Fruit fly (Drosophila melanogaster) whole organism, embryonic: ENCODE measurements around the gene Gs2.

ENCODE experiments used
- ATbp ChIP-seq: fragments of 200-800 bp; sonication (Bioruptor generic); optimal IDR thresholded peaks from 2 replicates; lab custom pipeline; 2017; ENCODE audit warnings: missing biosample characterization, mild to moderate bottlenecking, missing genetic modification characterization, missing genetic modification reagents
- Aef1 ChIP-seq: fragments of 200-800 bp; sonication (Bioruptor generic); IDR thresholded peaks from 3 replicates; pipeline ENCODE4 v1.3.6; 2022; ENCODE audit warnings: missing biosample characterization, missing genetic modification characterization
- B-H2 ChIP-seq: fragments of 200-800 bp; sonication (Bioruptor generic); optimal IDR thresholded peaks from 2 replicates; lab custom pipeline; 2018; ENCODE audit warnings: missing biosample characterization, mild to moderate bottlenecking, missing genetic modification characterization
- BEAF-32 ChIP-seq: fragments of 200-800 bp; sonication (Bioruptor generic); optimal IDR thresholded peaks from 3 replicates; lab custom pipeline; 2017; ENCODE audit warnings: missing biosample characterization, missing genetic modification characterization, mild to moderate bottlenecking, moderate library complexity, missing genetic modification reagents
- Bdp1 ChIP-seq: fragments of 200-800 bp; sonication (Bioruptor generic); optimal IDR thresholded peaks from 3 replicates; lab custom pipeline; 2016; ENCODE audit warnings: missing biosample characterization, missing genetic modification characterization
- CG10147 ChIP-seq: fragments of 200-800 bp; sonication (Bioruptor generic); optimal IDR thresholded peaks from 2 replicates; lab custom pipeline; 2019; ENCODE audit warnings: missing biosample characterization, mild to moderate bottlenecking, missing genetic modification characterization, moderate library complexity
- CG12071 ChIP-seq: fragments of 200-800 bp; sonication (Bioruptor generic); optimal IDR thresholded peaks from 3 replicates; lab custom pipeline; 2018; ENCODE audit warnings: missing biosample characterization, mild to moderate bottlenecking, missing genetic modification characterization
- CG12236 ChIP-seq: fragments of 200-800 bp; sonication (Bioruptor generic); optimal IDR thresholded peaks from 2 replicates; lab custom pipeline; 2016; ENCODE audit warnings: missing biosample characterization, missing genetic modification characterization
- CG13894 ChIP-seq: fragments of 200-800 bp; sonication (Bioruptor generic); optimal IDR thresholded peaks from 3 replicates; lab custom pipeline; 2018; ENCODE audit warnings: missing biosample characterization, mild to moderate bottlenecking, missing genetic modification characterization, moderate library complexity
- CG15479 ChIP-seq: fragments of 200-800 bp; sonication (Bioruptor generic); optimal IDR thresholded peaks from 3 replicates; lab custom pipeline; 2019; ENCODE audit warnings: missing biosample characterization, mild to moderate bottlenecking, missing genetic modification characterization, moderate library complexity
- CG15696 ChIP-seq: fragments of 200-800 bp; sonication (Bioruptor generic); optimal IDR thresholded peaks from 2 replicates; lab custom pipeline; 2019; ENCODE audit warnings: missing biosample characterization, mild to moderate bottlenecking, missing genetic modification characterization, moderate library complexity
- CG16863 ChIP-seq: fragments of 200-800 bp; sonication (Bioruptor generic); optimal IDR thresholded peaks from 3 replicates; lab custom pipeline; 2016; ENCODE audit warnings: missing biosample characterization, missing genetic modification characterization
- CG17802 ChIP-seq: fragments of 200-800 bp; sonication (Bioruptor generic); optimal IDR thresholded peaks from 2 replicates; lab custom pipeline; 2018; ENCODE audit warnings: missing biosample characterization, mild to moderate bottlenecking, missing genetic modification characterization, moderate library complexity
- CG18599 ChIP-seq: fragments of 200-800 bp; sonication (Bioruptor generic); optimal IDR thresholded peaks from 3 replicates; lab custom pipeline; 2017; ENCODE audit warnings: missing biosample characterization, missing genetic modification characterization, mild to moderate bottlenecking, moderate library complexity, missing genetic modification reagents
- CG2889 ChIP-seq: fragments of 200-800 bp; sonication (Bioruptor generic); IDR thresholded peaks from 3 replicates; pipeline ENCODE4 v1.3.6; 2022; ENCODE audit warnings: missing biosample characterization, missing genetic modification characterization
- CG32767 ChIP-seq: fragments of 200-800 bp; sonication (Bioruptor generic); IDR thresholded peaks from 2 replicates; pipeline ENCODE4 v1.3.6; 2022; ENCODE audit warnings: missing biosample characterization, missing genetic modification characterization
- CG8359 ChIP-seq: fragments of 200-800 bp; sonication (Bioruptor generic); optimal IDR thresholded peaks from 2 replicates; lab custom pipeline; 2017; ENCODE audit warnings: missing biosample characterization, mild to moderate bottlenecking, missing genetic modification characterization, borderline replicate concordance
- CG8944 ChIP-seq: fragments of 200-800 bp; sonication (Bioruptor generic); optimal IDR thresholded peaks from 3 replicates; lab custom pipeline; 2016; ENCODE audit warnings: missing biosample characterization, missing genetic modification characterization
- CG9932 ChIP-seq: fragments of 200-800 bp; sonication (Bioruptor generic); IDR thresholded peaks from 2 replicates; pipeline ENCODE4 v1.3.6; 2022; ENCODE audit warnings: missing biosample characterization, missing genetic modification characterization
- CTCF ChIP-seq: fragments of 200-800 bp; sonication (Bioruptor generic); optimal IDR thresholded peaks from 2 replicates; lab custom pipeline; 2017; ENCODE audit warnings: missing biosample characterization, mild to moderate bottlenecking, missing genetic modification characterization, moderate library complexity
- Dfd ChIP-seq, 2 experiments: fragments of >200 bp; optimal IDR thresholded peaks; 2 replicates each; lab custom pipeline; 2017; ENCODE audit warnings: missing biosample characterization in 2 of 2, missing genetic modification characterization in 2 of 2
- Dip2 ChIP-seq: fragments of 200-800 bp; sonication (Bioruptor generic); IDR thresholded peaks from 2 replicates; pipeline ENCODE4 v1.3.6; 2022; ENCODE audit warnings: missing biosample characterization, missing genetic modification characterization
- ERR ChIP-seq: fragments of 200-800 bp; sonication (Bioruptor generic); optimal IDR thresholded peaks from 2 replicates; lab custom pipeline; 2016; ENCODE audit warnings: missing biosample characterization, missing genetic modification characterization
- Eip74EF ChIP-seq, 2 experiments: fragments of 200-800 bp in 1 of 2; fragments of >200 bp in 1 of 2; sonication (Bioruptor generic) in 1 of 2; optimal IDR thresholded peaks; 2 replicates each; lab custom pipeline; 2017 to 2019; ENCODE audit warnings: missing biosample characterization in 2 of 2, missing genetic modification characterization in 2 of 2, mild to moderate bottlenecking in 1 of 2, moderate library complexity in 1 of 2
- HmgD ChIP-seq: fragments of 200-800 bp; sonication (Bioruptor generic); optimal IDR thresholded peaks from 3 replicates; lab custom pipeline; 2016; ENCODE audit warnings: missing biosample characterization, missing genetic modification characterization
- Hr78 ChIP-seq, 2 experiments: fragments of 200-800 bp in 1 of 2; fragments of >200 bp in 1 of 2; sonication (Bioruptor generic) in 1 of 2; optimal IDR thresholded peaks; 2 replicates each; lab custom pipeline; 2017 to 2019; ENCODE audit warnings: missing biosample characterization in 2 of 2, missing genetic modification characterization in 2 of 2, mild to moderate bottlenecking in 1 of 2, moderate library complexity in 1 of 2
- Max ChIP-seq: fragments of 200-800 bp; sonication (Bioruptor generic); optimal IDR thresholded peaks from 2 replicates; lab custom pipeline; 2016; ENCODE audit warnings: missing biosample characterization, mild to moderate bottlenecking, missing genetic modification characterization
- NK7.1 ChIP-seq: fragments of 200-800 bp; sonication (Bioruptor generic); optimal IDR thresholded peaks from 3 replicates; lab custom pipeline; 2016; ENCODE audit warnings: missing biosample characterization, missing genetic modification characterization
- Nf-YA ChIP-seq: fragments of 200-800 bp; sonication (Bioruptor generic); IDR thresholded peaks from 2 replicates; pipeline ENCODE4 v1.3.6; 2022; ENCODE audit warnings: missing biosample characterization, missing genetic modification characterization
- Side ChIP-seq: fragments of 200-800 bp; sonication (Bioruptor generic); optimal IDR thresholded peaks from 2 replicates; lab custom pipeline; 2016; ENCODE audit warnings: missing biosample characterization, missing genetic modification characterization
- Sin3A ChIP-seq: fragments of >200 bp; optimal IDR thresholded peaks from 2 replicates; lab custom pipeline; 2018
- Sox102F ChIP-seq: fragments of 200-800 bp; sonication (Bioruptor generic); optimal IDR thresholded peaks from 2 replicates; lab custom pipeline; 2018; ENCODE audit warnings: missing biosample characterization, mild to moderate bottlenecking, missing genetic modification characterization, moderate library complexity
- bigmax ChIP-seq: fragments of 200-800 bp; sonication (Bioruptor generic); optimal IDR thresholded peaks from 2 replicates; lab custom pipeline; 2018; ENCODE audit warnings: missing biosample characterization, mild to moderate bottlenecking, missing genetic modification characterization
- br ChIP-seq: fragments of >200 bp; optimal IDR thresholded peaks from 2 replicates; lab custom pipeline; 2017
- crol ChIP-seq: fragments of 200-800 bp; sonication (Bioruptor generic); IDR thresholded peaks from 2 replicates; pipeline ENCODE4 v1.3.6; 2022; ENCODE audit warnings: missing biosample characterization, missing genetic modification characterization
- gsb-n ChIP-seq: fragments of 200-800 bp; sonication (Bioruptor generic); optimal IDR thresholded peaks from 3 replicates; lab custom pipeline; 2018; ENCODE audit warnings: missing biosample characterization, mild to moderate bottlenecking, missing genetic modification characterization
- jing ChIP-seq: fragments of 200-800 bp; sonication (Bioruptor generic); optimal IDR thresholded peaks from 2 replicates; lab custom pipeline; 2018; ENCODE audit warnings: missing biosample characterization, mild to moderate bottlenecking, missing genetic modification characterization
- lov ChIP-seq, 2 experiments: fragments of 200-800 bp in 1 of 2; fragments of >200 bp in 1 of 2; sonication (Bioruptor generic) in 1 of 2; IDR thresholded peaks in 1 of 2; optimal IDR thresholded peaks in 1 of 2; 2 replicates in 1 of 2; 3 replicates in 1 of 2; pipeline versions ENCODE4 v1.3.6 to Lab custom; 2017 to 2022; ENCODE audit warnings: missing biosample characterization in 1 of 2, missing genetic modification characterization in 1 of 2
- nmo ChIP-seq: fragments of 200-800 bp; sonication (Bioruptor generic); optimal IDR thresholded peaks from 2 replicates; lab custom pipeline; 2018; ENCODE audit warnings: missing biosample characterization, mild to moderate bottlenecking, missing genetic modification characterization, moderate library complexity
- pan ChIP-seq, 4 experiments: fragments of >200 bp in 3 of 4; fragments of 200-800 bp in 1 of 4; sonication (Bioruptor generic) in 1 of 4; optimal IDR thresholded peaks in 3 of 4; IDR thresholded peaks in 1 of 4; 2 replicates each; pipeline versions ENCODE4 v1.3.6 to Lab custom; 2017 to 2022; ENCODE audit warnings: missing biosample characterization in 2 of 4, missing genetic modification characterization in 2 of 4, mixed read lengths in 1 of 4
- pita ChIP-seq: fragments of 200-800 bp; sonication (Bioruptor generic); optimal IDR thresholded peaks from 2 replicates; lab custom pipeline; 2017; ENCODE audit warnings: missing biosample characterization, mild to moderate bottlenecking, missing genetic modification characterization
- pnt ChIP-seq: fragments of 200-800 bp; sonication (Bioruptor generic); optimal IDR thresholded peaks from 3 replicates; lab custom pipeline; 2016; ENCODE audit warnings: missing biosample characterization, missing genetic modification characterization
- pum ChIP-seq: fragments of 200-800 bp; sonication (Bioruptor generic); optimal IDR thresholded peaks from 2 replicates; lab custom pipeline; 2016; ENCODE audit warnings: missing biosample characterization, missing genetic modification characterization
- rib ChIP-seq: fragments of 200-800 bp; sonication (Bioruptor generic); IDR thresholded peaks from 2 replicates; pipeline ENCODE4 v1.3.6; 2022; ENCODE audit warnings: missing biosample characterization, missing genetic modification characterization
- sob ChIP-seq: fragments of 200-800 bp; sonication (Bioruptor generic); IDR thresholded peaks from 2 replicates; pipeline ENCODE4 v1.3.6; 2022; ENCODE audit warnings: missing biosample characterization, missing genetic modification characterization
- sqz ChIP-seq: fragments of 200-800 bp; sonication (Bioruptor generic); optimal IDR thresholded peaks from 3 replicates; lab custom pipeline; 2018; ENCODE audit warnings: missing biosample characterization, mild to moderate bottlenecking, missing genetic modification characterization
- stc ChIP-seq: fragments of 200-800 bp; sonication (Bioruptor generic); IDR thresholded peaks from 2 replicates; pipeline ENCODE4 v1.3.6; 2022; ENCODE audit warnings: missing biosample characterization, missing genetic modification characterization
- tna ChIP-seq: fragments of 200-800 bp; sonication (Bioruptor generic); IDR thresholded peaks from 2 replicates; pipeline ENCODE4 v1.3.6; 2022; ENCODE audit warnings: missing biosample characterization, missing genetic modification characterization; ENCODE audit not compliant: partially characterized antibody
- unc-4 ChIP-seq: fragments of 200-800 bp; sonication (Bioruptor generic); IDR thresholded peaks from 2 replicates; pipeline ENCODE4 v1.3.6; 2022; ENCODE audit warnings: missing biosample characterization, missing genetic modification characterization; ENCODE audit not compliant: partially characterized antibody
- wek ChIP-seq: fragments of 200-800 bp; sonication (Bioruptor generic); optimal IDR thresholded peaks from 3 replicates; lab custom pipeline; 2018; ENCODE audit warnings: missing biosample characterization, mild to moderate bottlenecking, missing genetic modification characterization, moderate library complexity

The Gs2 gene

dm6 chrX:11451027-11451572, 28.5 kb downstream of the Gs2 start (continued):
- TF ChIP-seq gsb-n (tag; lab: Kevin White, UChicago), result no peak
- peak; percentile 60 for TF ChIP-seq sob
- TF ChIP-seq HmgD (GFP tag; lab: Kevin White, UChicago), result no peak
- peak; percentile 59 for TF ChIP-seq Sox102F (GFP tag; lab: Kevin White, UChicago)
- TF ChIP-seq jing, result no peak
- no peak for TF ChIP-seq Max (GFP tag; lab: Kevin White, UChicago)
- no peak for TF ChIP-seq stc (GFP tag; lab: Robert Waterston, UW)
- TF ChIP-seq B-H2, result no peak
- TF ChIP-seq CG8944, result peak; percentile 7
- TF ChIP-seq NK7.1 (GFP tag; lab: Kevin White, UChicago), result no peak
- TF ChIP-seq CG9932 (GFP tag; lab: Robert Waterston, UW), result peak; percentile 80
- TF ChIP-seq CG16863 (GFP tag; lab: Kevin White, UChicago), result no peak
- TF ChIP-seq pum (GFP tag; lab: Kevin White, UChicago), result no peak
- no peak for TF ChIP-seq CG32767 (GFP tag; lab: Robert Waterston, UW)
- peak; percentile 49 for TF ChIP-seq CG12071 (GFP tag; lab: Kevin White, UChicago)
- peak; percentile 12 for TF ChIP-seq CG13894 (tag; lab: Kevin White, UChicago)
- TF ChIP-seq CTCF (GFP tag; lab: Kevin White, UChicago), result no peak
- no peak for TF ChIP-seq unc-4 (GFP tag; lab: Robert Waterston, UW)
- peak; percentile 52; the same call in 1 of the 3 replicates for TF ChIP-seq Aef1 (GFP tag; lab: Robert Waterston, UW)
- TF ChIP-seq rib (GFP tag; lab: Robert Waterston, UW), result peak; percentile 20; the same call in 1 of the 2 replicates
- TF ChIP-seq ATbp, result no peak
- no peak for TF ChIP-seq CG15696
- peak in 1 of 2 experiments; percentile 42 for TF ChIP-seq Eip74EF (GFP tag; optimal IDR thresholded peaks at IDR 0.05; lab: Kevin White, UChicago)
- no peak for TF ChIP-seq CG8359 (GFP tag; lab: Kevin White, UChicago)
- TF ChIP-seq pan (optimal IDR thresholded peaks at IDR 0.05; lab: Kevin White, UChicago), result no peak
- TF ChIP-seq pan (GFP tag; optimal IDR thresholded peaks at IDR 0.05 in 1 of 2, IDR thresholded peaks at IDR 0.05 in 1 of 2), result peak in 1 of 2 experiments; percentile 74
- TF ChIP-seq crol, result no peak
- TF ChIP-seq CG17802 (tag; lab: Kevin White, UChicago), result no peak
- TF ChIP-seq CG12236 (GFP tag; lab: Kevin White, UChicago), result no peak
- TF ChIP-seq lov (optimal IDR thresholded peaks at IDR 0.05; lab: Kevin White, UChicago), result no peak
- 0 out of 3 replicates have a peak, but pooled peaks have one; percentile 18 for TF ChIP-seq lov (GFP tag; IDR thresholded peaks at IDR 0.05; lab: Robert Waterston, UW)
- TF ChIP-seq Dfd (GFP tag; optimal IDR thresholded peaks at IDR 0.05; lab: Kevin White, UChicago), result no peak
- TF ChIP-seq sqz (GFP tag; lab: Kevin White, UChicago), result no peak
- TF ChIP-seq wek (GFP tag; lab: Kevin White, UChicago), result peak; percentile 2
- TF ChIP-seq nmo (GFP tag; lab: Kevin White, UChicago), result peak; percentile 20
- no peak for TF ChIP-seq pita (GFP tag; lab: Kevin White, UChicago)
- no peak for TF ChIP-seq CG10147 (GFP tag; lab: Kevin White, UChicago)
- no peak for TF ChIP-seq Sin3A
- no peak for TF ChIP-seq pnt
- TF ChIP-seq Hr78 (GFP tag; optimal IDR thresholded peaks at IDR 0.05; lab: Kevin White, UChicago), result no peak
- no peak for TF ChIP-seq Side (GFP tag; lab: Kevin White, UChicago)
- TF ChIP-seq CG2889 (GFP tag; lab: Robert Waterston, UW), result peak; percentile 43; the same call in 1 of the 3 replicates
- no peak for TF ChIP-seq CG15479 (GFP tag; lab: Kevin White, UChicago)
- TF ChIP-seq tna (GFP tag; lab: Robert Waterston, UW), result no peak
- TF ChIP-seq Nf-YA (GFP tag; lab: Robert Waterston, UW), result no peak
- no peak for TF ChIP-seq Dip2 (GFP tag; lab: Robert Waterston, UW)
- TF ChIP-seq ERR (GFP tag; lab: Kevin White, UChicago), result peak; percentile 4
- TF ChIP-seq BEAF-32 (GFP tag; lab: Kevin White, UChicago), result no peak
- no peak for TF ChIP-seq bigmax (GFP tag; lab: Kevin White, UChicago)
- TF ChIP-seq CG18599, result peak; percentile 17
- no peak for TF ChIP-seq Bdp1 (GFP tag; lab: Kevin White, UChicago)
- TF ChIP-seq br, result no peak
